Worm (Caenorhabditis elegans): ENCODE data around the gene K11D12.8.

- TF ChIP-seq aha-1 (tag) (no peak), nhr-48 (tag; optimal IDR thresholded peaks at IDR 0.05) (no peak), zip-11 (GFP tag; IDR thresholded peaks at IDR 0.05) (no peak), skn-1 (tag; optimal IDR thresholded peaks at IDR 0.05) (no peak), mxl-3 (GFP tag; optimal IDR thresholded peaks at IDR 0.05) (no peak), unc-39 (tag; optimal IDR thresholded peaks at IDR 0.05) (no peak), lim-7 (GFP tag; IDR thresholded peaks at IDR 0.05) (no peak), lin-39 (tag; optimal IDR thresholded peaks at IDR 0.05) (no peak), egl-43 (GFP tag; IDR thresholded peaks at IDR 0.05) (no peak), nhr-102 (tag; optimal IDR thresholded peaks at IDR 0.05) (no peak), T20F7.1 (GFP tag; optimal IDR thresholded peaks at IDR 0.05) (no peak), ztf-11 (tag; optimal IDR thresholded peaks at IDR 0.05) (no peak), mdl-1 (tag; optimal IDR thresholded peaks at IDR 0.05) (no peak), attf-4 (tag; optimal IDR thresholded peaks at IDR 0.05) (no peak)
Observed at ce11 chrV:5088311-5088710, 47.5 kb upstream of the K11D12.8 start.
